Worm (Caenorhabditis elegans): Measurements from ENCODE around the gene let-756.

ce11 chrIII:6439854-6440253, 32.9 kb downstream of the let-756 start:
- TF ChIP-seq lin-35 (GFP tag; optimal IDR thresholded peaks at IDR 0.05) (no peak), ama-1 (optimal IDR thresholded peaks at IDR 0.05) (no peak), dpl-1 (GFP tag; optimal IDR thresholded peaks at IDR 0.05) (no peak), fos-1 (tag; optimal IDR thresholded peaks at IDR 0.05) (no peak), ztf-11 (tag; optimal IDR thresholded peaks at IDR 0.05) (no peak), nhr-28 (tag; optimal IDR thresholded peaks at IDR 0.05) (no peak), nhr-77 (tag; optimal IDR thresholded peaks at IDR 0.05) (no peak), snpc-4 (tag; optimal IDR thresholded peaks at IDR 0.05) (no peak), ceh-82 (tag; optimal IDR thresholded peaks at IDR 0.05) (no peak), zag-1 (tag; optimal IDR thresholded peaks at IDR 0.05) (no peak)

All from whole organism, L1 larva.